Worm (Caenorhabditis elegans): ENCODE results near the gene aqp-11.

ce11 chrIII:13717505-13717904 is 44.4 kb downstream of the aqp-11 start:
- peak; percentile 14 for TF ChIP-seq ama-1 (optimal IDR thresholded peaks at IDR 0.05)
- TF ChIP-seq unc-3 (GFP tag; conservative IDR thresholded peaks at IDR 0.05), result no peak
- TF ChIP-seq unc-3 (tag; optimal IDR thresholded peaks at IDR 0.05), result no peak

Data from whole organism, late embryonic.